Fruit fly (Drosophila melanogaster) whole organism, wandering third instar larva: ENCODE measurements around the gene CG5107.

Source experiments
- Abd-B ChIP-seq: fragments of >200 bp; optimal IDR thresholded peaks from 2 replicates; lab custom pipeline; 2017; ENCODE audit warnings: missing biosample characterization, missing genetic modification characterization
- CrebA ChIP-seq: fragments of 200-800 bp; sonication (Bioruptor generic); optimal IDR thresholded peaks from 2 replicates; lab custom pipeline; 2016; ENCODE audit warnings: missing biosample characterization, mild to moderate bottlenecking, missing genetic modification characterization, borderline replicate concordance
- Dif ChIP-seq: fragments of 200-275, 200-300 bp; sonication (Bioruptor generic); optimal IDR thresholded peaks from 2 replicates; lab custom pipeline; 2018; ENCODE audit warnings: missing biosample characterization, missing genetic modification characterization; ENCODE audit not compliant: partially characterized antibody
- GATAd ChIP-seq: sonication (Bioruptor generic); optimal IDR thresholded peaks from 2 replicates; lab custom pipeline; 2016; ENCODE audit warnings: missing biosample characterization, missing genetic modification characterization
- Hr83 ChIP-seq: fragments of 200-300 bp; sonication (Bioruptor generic); optimal IDR thresholded peaks from 2 replicates; lab custom pipeline; 2016; ENCODE audit warnings: missing biosample characterization, mild to moderate bottlenecking, missing genetic modification characterization, moderate library complexity; ENCODE audit not compliant: poor library complexity, severe bottlenecking
- OdsH ChIP-seq: fragments of 200-800 bp; sonication (Bioruptor generic); optimal IDR thresholded peaks from 2 replicates; lab custom pipeline; 2016; ENCODE audit warnings: missing biosample characterization, mild to moderate bottlenecking, missing genetic modification characterization
- br ChIP-seq: fragments of 200-800 bp; sonication (Bioruptor generic); optimal IDR thresholded peaks from 2 replicates; lab custom pipeline; 2016; ENCODE audit warnings: missing biosample characterization, missing genetic modification characterization
- dsf ChIP-seq: sonication (Bioruptor generic); optimal IDR thresholded peaks from 2 replicates; lab custom pipeline; 2016; ENCODE audit warnings: missing biosample characterization, missing genetic modification characterization, borderline replicate concordance
- ey ChIP-seq: fragments of 200-800 bp; sonication (Bioruptor generic); optimal IDR thresholded peaks from 2 replicates; lab custom pipeline; 2016; ENCODE audit warnings: missing biosample characterization, missing genetic modification characterization
- h ChIP-seq: fragments of 200-800 bp; sonication (Bioruptor generic); optimal IDR thresholded peaks from 3 replicates; lab custom pipeline; 2016; ENCODE audit warnings: missing biosample characterization, mild to moderate bottlenecking, missing genetic modification characterization
- psq ChIP-seq: fragments of 200-800 bp; sonication (Bioruptor generic); optimal IDR thresholded peaks from 3 replicates; lab custom pipeline; 2017; ENCODE audit warnings: missing biosample characterization, mild to moderate bottlenecking, missing genetic modification characterization, moderate library complexity
- sv ChIP-seq: fragments of 200-800 bp; sonication (Bioruptor generic); optimal IDR thresholded peaks from 3 replicates; lab custom pipeline; 2016; ENCODE audit warnings: missing biosample characterization, missing genetic modification characterization
- tai ChIP-seq: sonication (Bioruptor generic); optimal IDR thresholded peaks from 2 replicates; lab custom pipeline; 2016; ENCODE audit warnings: missing biosample characterization, missing genetic modification characterization
- woc ChIP-seq: sonication (Bioruptor generic); optimal IDR thresholded peaks from 2 replicates; lab custom pipeline; 2016; ENCODE audit warnings: missing biosample characterization, mild to moderate bottlenecking, missing genetic modification characterization

dm6 chr3R:25539132-25539531 is 34.1 kb downstream of the CG5107 start:
- TF ChIP-seq Abd-B (no peak), h (no peak), tai (no peak), CrebA (GFP tag; lab: Kevin White, UChicago) (no peak), dsf (GFP tag; lab: Kevin White, UChicago) (no peak), Hr83 (GFP tag; lab: Kevin White, UChicago) (no peak), Dif (no peak), br (no peak), ey (GFP tag; lab: Kevin White, UChicago) (no peak), GATAd (GFP tag; lab: Kevin White, UChicago) (no peak), psq (GFP tag; lab: Kevin White, UChicago) (no peak), sv (no peak), OdsH (no peak), woc (no peak)
